Fruit fly (Drosophila melanogaster) whole organism, pupa: ENCODE results near the gene Pex12.

ENCODE experiments used
- CG10348 ChIP-seq: fragments of 200-800 bp; sonication (Bioruptor generic); IDR thresholded peaks from 2 replicates; pipeline ENCODE4 v1.3.6; 2022; ENCODE audit warnings: missing biosample characterization, missing genetic modification characterization
- CG12605 ChIP-seq: fragments of 200-800 bp; sonication (Bioruptor generic); IDR thresholded peaks from 2 replicates; pipeline ENCODE4 v1.3.6; 2022; ENCODE audit warnings: missing biosample characterization, missing genetic modification characterization
- CG13204 ChIP-seq: fragments of 200-800 bp; sonication (Bioruptor generic); optimal IDR thresholded peaks from 2 replicates; lab custom pipeline; 2018; ENCODE audit warnings: missing biosample characterization, mild to moderate bottlenecking, missing genetic modification characterization, moderate library complexity
- CG14655 ChIP-seq: fragments of 200-800 bp; sonication (Bioruptor generic); optimal IDR thresholded peaks from 3 replicates; lab custom pipeline; 2017; ENCODE audit warnings: mild to moderate bottlenecking, missing biosample characterization, missing genetic modification reagents, missing genetic modification characterization
- CG15710 ChIP-seq: fragments of 200-800 bp; sonication (Bioruptor generic); optimal IDR thresholded peaks from 2 replicates; lab custom pipeline; 2018; ENCODE audit warnings: missing biosample characterization, mild to moderate bottlenecking, missing genetic modification characterization, moderate library complexity
- CG17806 ChIP-seq: fragments of 200-800 bp; sonication (Bioruptor generic); optimal IDR thresholded peaks from 2 replicates; lab custom pipeline; 2018; ENCODE audit warnings: missing biosample characterization, mild to moderate bottlenecking, missing genetic modification characterization, moderate library complexity
- CG32121 ChIP-seq: fragments of 200-800 bp; sonication (Bioruptor generic); IDR thresholded peaks from 2 replicates; pipeline ENCODE4 v1.3.6; 2022; ENCODE audit warnings: missing biosample characterization, missing genetic modification characterization
- CG34367 ChIP-seq: fragments of 200-800 bp; sonication (Bioruptor generic); optimal IDR thresholded peaks from 2 replicates; lab custom pipeline; 2018; ENCODE audit warnings: missing biosample characterization, mild to moderate bottlenecking, missing genetic modification characterization
- CG4496 ChIP-seq: fragments of 200-800 bp; sonication (Bioruptor generic); IDR thresholded peaks from 3 replicates; pipeline ENCODE4 v1.3.6; 2022; ENCODE audit warnings: missing biosample characterization, missing genetic modification characterization
- CG8159 ChIP-seq: fragments of 200-800 bp; sonication (Bioruptor generic); optimal IDR thresholded peaks from 3 replicates; lab custom pipeline; 2018; ENCODE audit warnings: missing biosample characterization, mild to moderate bottlenecking, missing genetic modification characterization, moderate library complexity
- CG8301 ChIP-seq: fragments of 200-800 bp; sonication (Bioruptor generic); optimal IDR thresholded peaks from 2 replicates; lab custom pipeline; 2018; ENCODE audit warnings: missing biosample characterization, mild to moderate bottlenecking, missing genetic modification characterization
- CG9948 ChIP-seq: fragments of 200-800 bp; sonication (Bioruptor generic); optimal IDR thresholded peaks from 2 replicates; lab custom pipeline; 2018; ENCODE audit warnings: missing biosample characterization, mild to moderate bottlenecking, missing genetic modification characterization, moderate library complexity
- D1 ChIP-seq: fragments of 200-800 bp; sonication (Bioruptor generic); optimal IDR thresholded peaks from 2 replicates; lab custom pipeline; 2018; ENCODE audit warnings: missing biosample characterization, mild to moderate bottlenecking, missing genetic modification characterization, moderate library complexity
- EcR ChIP-seq: fragments of 200-800 bp; sonication (Bioruptor generic); optimal IDR thresholded peaks from 3 replicates; lab custom pipeline; 2019; ENCODE audit warnings: missing biosample characterization, missing genetic modification characterization, mild to moderate bottlenecking, moderate library complexity, missing genetic modification reagents
- Ets98B ChIP-seq: fragments of 200-800 bp; sonication (Bioruptor generic); IDR thresholded peaks from 2 replicates; pipeline ENCODE4 v1.3.6; 2022; ENCODE audit warnings: missing biosample characterization, missing genetic modification characterization
- Pif1A ChIP-seq: fragments of 200-800 bp; sonication (Bioruptor generic); optimal IDR thresholded peaks from 3 replicates; lab custom pipeline; 2016; ENCODE audit warnings: missing biosample characterization, missing genetic modification characterization
- Pif1B ChIP-seq: fragments of 200-800 bp; sonication (Bioruptor generic); optimal IDR thresholded peaks from 3 replicates; lab custom pipeline; 2016; ENCODE audit warnings: missing biosample characterization, missing genetic modification characterization
- Snoo ChIP-seq: fragments of 200-800 bp; sonication (Bioruptor generic); optimal IDR thresholded peaks from 3 replicates; lab custom pipeline; 2017; ENCODE audit warnings: missing biosample characterization, mild to moderate bottlenecking, missing genetic modification characterization, inconsistent platforms
- fd96Ca ChIP-seq: fragments of 200-800 bp; sonication (Bioruptor generic); IDR thresholded peaks from 3 replicates; pipeline ENCODE4 v1.3.6; 2022; ENCODE audit warnings: missing biosample characterization, missing genetic modification characterization
- gl ChIP-seq: fragments of 200-800 bp; sonication (Bioruptor generic); optimal IDR thresholded peaks from 2 replicates; lab custom pipeline; 2018; ENCODE audit warnings: missing biosample characterization, mild to moderate bottlenecking, missing genetic modification characterization
- rn ChIP-seq: fragments of 200-800 bp; sonication (Bioruptor generic); IDR thresholded peaks from 2 replicates; pipeline ENCODE4 v1.3.6; 2022; ENCODE audit warnings: missing biosample characterization, missing genetic modification characterization

Pex12 gene

dm6 chr2L:827049-827448 lies 11.3 kb downstream of the Pex12 start:
- no peak for TF ChIP-seq fd96Ca (GFP tag; lab: Robert Waterston, UW)
- no peak for TF ChIP-seq CG8159
- TF ChIP-seq CG34367 (tag; lab: Kevin White, UChicago), result no peak
- TF ChIP-seq CG12605 (GFP tag; lab: Robert Waterston, UW), result 0 out of 2 replicates have a peak, but pooled peaks have one; percentile 18

dm6 chr2L:827516-828362 lies 11.9 kb downstream of the Pex12 start:
- TF ChIP-seq gl (tag; lab: Kevin White, UChicago), result no peak
- TF ChIP-seq CG13204 (GFP tag; lab: Kevin White, UChicago), result no peak
- TF ChIP-seq rn (GFP tag; lab: Robert Waterston, UW), result no peak
- peak; percentile 27 for TF ChIP-seq EcR (GFP tag; lab: Kevin White, UChicago)
- TF ChIP-seq Snoo (tag; lab: Kevin White, UChicago), result no peak
- TF ChIP-seq CG32121 (GFP tag; lab: Robert Waterston, UW), result no peak
- TF ChIP-seq CG14655 (GFP tag; lab: Kevin White, UChicago), result no peak
- peak; percentile 26 for TF ChIP-seq CG9948 (tag; lab: Kevin White, UChicago)
- 0 out of 2 replicates have a peak, but pooled peaks have one; percentile 8 for TF ChIP-seq Ets98B (GFP tag; lab: Robert Waterston, UW)
- TF ChIP-seq D1, result no peak
- TF ChIP-seq CG17806 (tag; lab: Kevin White, UChicago), result no peak
- TF ChIP-seq CG15710 (tag; lab: Kevin White, UChicago), result peak; percentile 23
- TF ChIP-seq, all 21 proteins: peak for 4

dm6 chr2L:837989-838388 lies 22.2 kb downstream of the Pex12 start:
- TF ChIP-seq CG12605 (GFP tag; lab: Robert Waterston, UW) (peak; percentile 74), gl (tag; lab: Kevin White, UChicago) (no peak), CG4496 (GFP tag; lab: Robert Waterston, UW) (peak; percentile 87), rn (GFP tag; lab: Robert Waterston, UW) (peak; percentile 57), Pif1B (GFP tag; lab: Kevin White, UChicago) (no peak), CG17806 (tag; lab: Kevin White, UChicago) (peak; percentile 54), CG13204 (GFP tag; lab: Kevin White, UChicago) (no peak), D1 (no peak), CG10348 (peak; percentile 83), CG34367 (tag; lab: Kevin White, UChicago) (peak; percentile 44), CG32121 (GFP tag; lab: Robert Waterston, UW) (peak; percentile 77), Ets98B (GFP tag; lab: Robert Waterston, UW) (peak; percentile 84), CG8301 (peak; percentile 88), EcR (GFP tag; lab: Kevin White, UChicago) (no peak), Pif1A (GFP tag; lab: Kevin White, UChicago) (no peak), CG8159 (no peak), CG14655 (GFP tag; lab: Kevin White, UChicago) (peak; percentile 89), CG15710 (tag; lab: Kevin White, UChicago) (peak; percentile 84), fd96Ca (GFP tag; lab: Robert Waterston, UW) (peak; percentile 92), Snoo (tag; lab: Kevin White, UChicago) (peak; percentile 5), CG9948 (tag; lab: Kevin White, UChicago) (peak; percentile 75)

dm6 chr2L:838786-839185 lies 23.0 kb downstream of the Pex12 start:
- no peak for TF ChIP-seq CG8301
- TF ChIP-seq gl (tag; lab: Kevin White, UChicago), result no peak
- no peak for TF ChIP-seq CG8159
- no peak for TF ChIP-seq CG13204 (GFP tag; lab: Kevin White, UChicago)
- TF ChIP-seq Pif1A (GFP tag; lab: Kevin White, UChicago), result no peak
- TF ChIP-seq Snoo (tag; lab: Kevin White, UChicago), result no peak
- no peak for TF ChIP-seq CG34367 (tag; lab: Kevin White, UChicago)
- TF ChIP-seq CG15710 (tag; lab: Kevin White, UChicago), result no peak
- TF ChIP-seq EcR (GFP tag; lab: Kevin White, UChicago), result no peak
- no peak for TF ChIP-seq Ets98B (GFP tag; lab: Robert Waterston, UW)
- TF ChIP-seq rn (GFP tag; lab: Robert Waterston, UW), result no peak
- no peak for TF ChIP-seq CG9948 (tag; lab: Kevin White, UChicago)
- no peak for TF ChIP-seq CG10348
- TF ChIP-seq CG17806 (tag; lab: Kevin White, UChicago), result no peak
- TF ChIP-seq, all 21 proteins: peak for 0

dm6 chr2L:840022-840421 lies 24.2 kb downstream of the Pex12 start:
- TF ChIP-seq EcR (GFP tag; lab: Kevin White, UChicago) (peak; percentile 69), CG15710 (tag; lab: Kevin White, UChicago) (no peak), gl (tag; lab: Kevin White, UChicago) (peak; percentile 24)

- TF ChIP-seq CG8159 (no peak), Pif1B (GFP tag; lab: Kevin White, UChicago) (no peak), CG12605 (GFP tag; lab: Robert Waterston, UW) (0 out of 2 replicates have a peak, but pooled peaks have one; percentile 45), CG34367 (tag; lab: Kevin White, UChicago) (no peak), EcR (GFP tag; lab: Kevin White, UChicago) (no peak), CG14655 (GFP tag; lab: Kevin White, UChicago) (no peak), CG13204 (GFP tag; lab: Kevin White, UChicago) (peak; percentile 25), Snoo (tag; lab: Kevin White, UChicago) (no peak), rn (GFP tag; lab: Robert Waterston, UW) (no peak), CG4496 (GFP tag; lab: Robert Waterston, UW) (no peak), fd96Ca (GFP tag; lab: Robert Waterston, UW) (no peak), Pif1A (GFP tag; lab: Kevin White, UChicago) (no peak), CG10348 (no peak), CG9948 (tag; lab: Kevin White, UChicago) (no peak), CG15710 (tag; lab: Kevin White, UChicago) (no peak), D1 (no peak), CG17806 (tag; lab: Kevin White, UChicago) (no peak), Ets98B (GFP tag; lab: Robert Waterston, UW) (peak; percentile 36; the same call in 1 of the 2 replicates), CG8301 (no peak), gl (tag; lab: Kevin White, UChicago) (no peak), CG32121 (GFP tag; lab: Robert Waterston, UW) (peak; percentile 35; the same call in 1 of the 2 replicates)
Observed at dm6 chr2L:840716-841115, 24.9 kb downstream of the Pex12 start.
